Worm (Caenorhabditis elegans) whole organism, L4 larva: Measurements from ENCODE around the gene pgap-3.
"Not testable (repeated sequence)": the region's sequence is repeated elsewhere in the genome, so short reads cannot be mapped to it uniquely, and the experiment has no call there.

Experiments used
- F26F4.8 ChIP-seq: fragments of 200-800 bp; sonication (Bioruptor generic); conservative IDR thresholded peaks from 2 replicates; pipeline ENCODE4 v1.3.6; 2022; ENCODE audit warnings: missing genetic modification characterization, missing compliant biosample characterization
- ceh-82 ChIP-seq: sonication (generic microtip); optimal IDR thresholded peaks from 2 replicates; lab custom pipeline; 2017; ENCODE audit warnings: missing biosample characterization, missing genetic modification characterization
- ces-1 ChIP-seq: fragments of 150-350 bp; sonication (generic microtip); optimal IDR thresholded peaks from 4 replicates; lab custom pipeline; 2014; ENCODE audit warnings: missing biosample characterization, missing genetic modification reagents, missing genetic modification characterization
- lsy-2 ChIP-seq, 2 experiments: fragments of 150-350 bp in 1 of 2; sonication (generic microtip) in 1 of 2; optimal IDR thresholded peaks; 2 replicates each; lab custom pipeline; 2014 to 2017; ENCODE audit warnings: missing biosample characterization in 2 of 2, missing genetic modification characterization in 2 of 2
- mep-1 ChIP-seq: fragments of 150-350 bp; sonication (generic microtip); optimal IDR thresholded peaks from 3 replicates; lab custom pipeline; 2014; ENCODE audit warnings: missing biosample characterization, missing genetic modification characterization
- nhr-42 ChIP-seq: fragments of 200-800 bp; sonication (Bioruptor generic); IDR thresholded peaks from 2 replicates; pipeline ENCODE4 v1.3.6; 2022; ENCODE audit warnings: missing genetic modification characterization, missing compliant biosample characterization
- pha-4 ChIP-seq, 2 experiments: fragments of 150-350 bp in 1 of 2; fragments of 200-800 bp in 1 of 2; sonication (Bioruptor generic) in 1 of 2; IDR thresholded peaks in 1 of 2; optimal IDR thresholded peaks in 1 of 2; 2 replicates each; pipeline versions ENCODE4 v1.3.6 to Lab custom; 2014 to 2022; ENCODE audit warnings: missing genetic modification characterization in 2 of 2, missing genetic modification reagents in 2 of 2, missing biosample characterization in 1 of 2, missing compliant biosample characterization in 1 of 2
- saeg-2 ChIP-seq: fragments of 200-800 bp; sonication (Bioruptor generic); IDR thresholded peaks from 2 replicates; pipeline ENCODE4 v1.3.6; 2022; ENCODE audit warnings: missing genetic modification reagents, missing genetic modification characterization, missing compliant biosample characterization

DNA sequence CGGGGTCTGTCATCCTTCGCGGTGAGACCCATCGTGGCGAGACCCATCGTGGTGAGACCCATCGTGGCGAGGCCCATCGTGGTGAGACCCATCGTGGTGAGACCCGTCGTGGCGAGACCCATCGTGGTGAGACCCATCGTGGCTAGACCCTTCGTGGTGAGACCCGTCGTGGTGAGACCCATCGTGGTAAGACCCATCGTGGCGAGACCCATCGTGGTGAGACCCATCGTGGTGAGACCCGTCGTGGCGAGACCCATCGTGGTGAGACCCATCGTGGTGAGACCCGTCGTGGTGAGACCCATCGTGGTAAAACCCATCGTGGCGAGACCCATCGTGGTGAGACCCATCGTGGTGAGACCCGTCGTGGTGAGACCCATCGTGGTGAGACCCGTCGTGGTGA lies 43.9 kb upstream of the pgap-3 start:
- TF ChIP-seq nhr-42 (GFP tag; lab: Robert Waterston, UW); F26F4.8 (GFP tag; lab: Robert Waterston, UW); saeg-2; lsy-2 (tag; optimal IDR thresholded peaks at IDR 0.05; lab: Kevin White, UChicago); ces-1 (GFP tag; lab: Kevin White, UChicago); mep-1 (tag; lab: Kevin White, UChicago); ceh-82 (tag; lab: Kevin White, UChicago); pha-4 (GFP tag; IDR thresholded peaks at IDR 0.05; lab: Robert Waterston, UW); pha-4 (tag; optimal IDR thresholded peaks at IDR 0.05; lab: Kevin White, UChicago): not testable (repeated sequence)
